Fruit fly (Drosophila melanogaster): Measurements from ENCODE around the gene Dys.
A peak's percentile ranks its signal among the peaks of the same experiment; 100 is the strongest.

Dys gene

dm6 chr3R:19606954-19607353 lies 146.1 kb downstream of the Dys start, which contains the start of gene CG17751:
Gene CG17751 (plus strand): TSS chr3R:19607254.
- TF ChIP-seq CG3919 (GFP tag; optimal IDR thresholded peaks at IDR 0.05) = no peak
- TF ChIP-seq CG10669 (GFP tag; optimal IDR thresholded peaks at IDR 0.05) = no peak
- TF ChIP-seq CG3032 (tag; optimal IDR thresholded peaks at IDR 0.05) = no peak

dm6 chr3R:19609925-19610324 lies 149.0 kb downstream of the Dys start, which contains the start of gene CG17752:
Gene CG17752 (plus strand): TSS chr3R:19610225.
- TF ChIP-seq CG7368 (GFP tag; optimal IDR thresholded peaks at IDR 0.05) (no peak), CG10669 (GFP tag; optimal IDR thresholded peaks at IDR 0.05) (no peak), CG3919 (GFP tag; optimal IDR thresholded peaks at IDR 0.05) (no peak), Ets96B (tag; optimal IDR thresholded peaks at IDR 0.05) (no peak), fkh (GFP tag; optimal IDR thresholded peaks at IDR 0.05) (peak; percentile 10), CG1621 (tag; optimal IDR thresholded peaks at IDR 0.05) (no peak), CG9139 (GFP tag; optimal IDR thresholded peaks at IDR 0.05) (no peak), CG6276 (GFP tag; optimal IDR thresholded peaks at IDR 0.05) (no peak)

- TF ChIP-seq Sox102F (GFP tag; optimal IDR thresholded peaks at IDR 0.05) (no peak), fkh (GFP tag; optimal IDR thresholded peaks at IDR 0.05) (peak; percentile 77), Eip75B (GFP tag; optimal IDR thresholded peaks at IDR 0.05) (no peak)
Measured at dm6 chr3R:19612908-19613431, 152.1 kb downstream of the Dys start, which contains the start of gene CG16727. Gene CG16727 (plus strand): TSS chr3R:19613381.

- no peak for TF ChIP-seq ss (GFP tag; optimal IDR thresholded peaks at IDR 0.05)
- peak; percentile 41 for TF ChIP-seq fkh (GFP tag; optimal IDR thresholded peaks at IDR 0.05)
- TF ChIP-seq Gug (GFP tag; IDR thresholded peaks at IDR 0.05) = no peak
- TF ChIP-seq CG6163 (GFP tag; IDR thresholded peaks at IDR 0.05) = no peak
- no peak for TF ChIP-seq Hr39 (GFP tag; optimal IDR thresholded peaks at IDR 0.05)
Measured at dm6 chr3R:19619908-19620307, 159.0 kb downstream of the Dys start.

dm6 chr3R:19620953-19621352 lies 160.1 kb downstream of the Dys start:
- TF ChIP-seq CG1621 (tag; optimal IDR thresholded peaks at IDR 0.05) (no peak), esn (GFP tag; optimal IDR thresholded peaks at IDR 0.05) (no peak), CG6163 (GFP tag; IDR thresholded peaks at IDR 0.05) (peak; percentile 14; the same call in 1 of the 3 replicates), CG11902 (GFP tag; optimal IDR thresholded peaks at IDR 0.05) (no peak), fkh (GFP tag; optimal IDR thresholded peaks at IDR 0.05) (peak; percentile 42), Eip78C (GFP tag) (peak; percentile 25), CG8632 (GFP tag; optimal IDR thresholded peaks at IDR 0.05) (no peak), Gug (GFP tag; IDR thresholded peaks at IDR 0.05) (no peak), Sox102F (GFP tag; optimal IDR thresholded peaks at IDR 0.05) (no peak), Hr4 (GFP tag; optimal IDR thresholded peaks at IDR 0.05) (no peak), pdm3 (GFP tag; optimal IDR thresholded peaks at IDR 0.05) (no peak)

dm6 chr3R:19622005-19622404 lies 161.1 kb downstream of the Dys start:
- TF ChIP-seq vri (GFP tag; optimal IDR thresholded peaks at IDR 0.05) (peak; percentile 62), CG4318 (GFP tag; optimal IDR thresholded peaks at IDR 0.05) (no peak)

dm6 chr3R:19623606-19624005 lies 162.7 kb downstream of the Dys start:
- peak; percentile 90 for TF ChIP-seq svp (GFP tag)
- peak; percentile 66 for TF ChIP-seq Sox15 (GFP tag; optimal IDR thresholded peaks at IDR 0.05)
- TF ChIP-seq Sox102F (GFP tag; optimal IDR thresholded peaks at IDR 0.05) = peak; percentile 64
- peak; percentile 76 for TF ChIP-seq CG34406 (GFP tag; optimal IDR thresholded peaks at IDR 0.05)
- TF ChIP-seq CG6808 (GFP tag; optimal IDR thresholded peaks at IDR 0.05) = peak; percentile 40
- TF ChIP-seq Ets96B (tag; optimal IDR thresholded peaks at IDR 0.05) = no peak
- TF ChIP-seq Hr38 (GFP tag; optimal IDR thresholded peaks at IDR 0.05) = no peak
- peak; percentile 46 for TF ChIP-seq CG6276 (GFP tag; optimal IDR thresholded peaks at IDR 0.05)
- no peak for TF ChIP-seq dsx (GFP tag; optimal IDR thresholded peaks at IDR 0.05; ENCODE audit: poor library complexity, severe bottlenecking)
- TF ChIP-seq CG15336 (GFP tag; IDR thresholded peaks at IDR 0.05) = peak; percentile 78
- TF ChIP-seq achi (GFP tag; optimal IDR thresholded peaks at IDR 0.05) = peak; percentile 70
- peak; percentile 81 for TF ChIP-seq acj6 (GFP tag; optimal IDR thresholded peaks at IDR 0.05)
- TF ChIP-seq CG31627 (GFP tag; optimal IDR thresholded peaks at IDR 0.05) = peak; percentile 85
- TF ChIP-seq net (GFP tag; optimal IDR thresholded peaks at IDR 0.05) = peak; percentile 66
- TF ChIP-seq lz (GFP tag; optimal IDR thresholded peaks at IDR 0.05) = peak; percentile 77
- peak; percentile 83 for TF ChIP-seq Eip75B (GFP tag; optimal IDR thresholded peaks at IDR 0.05)
- TF ChIP-seq CG1621 (tag; optimal IDR thresholded peaks at IDR 0.05) = peak; percentile 24
- peak; percentile 53 for TF ChIP-seq CG11294 (GFP tag; IDR thresholded peaks at IDR 0.05)
- peak; percentile 32 for TF ChIP-seq spab (GFP tag; optimal IDR thresholded peaks at IDR 0.05)
- peak; percentile 79 for TF ChIP-seq OdsH (GFP tag; optimal IDR thresholded peaks at IDR 0.05)
- no peak for TF ChIP-seq fd85E (GFP tag; optimal IDR thresholded peaks at IDR 0.05)
- TF ChIP-seq CG11902 (GFP tag; optimal IDR thresholded peaks at IDR 0.05) = peak; percentile 67
